Fruit fly (Drosophila melanogaster): ENCODE data around the gene Meics.

Meics gene

DNA sequence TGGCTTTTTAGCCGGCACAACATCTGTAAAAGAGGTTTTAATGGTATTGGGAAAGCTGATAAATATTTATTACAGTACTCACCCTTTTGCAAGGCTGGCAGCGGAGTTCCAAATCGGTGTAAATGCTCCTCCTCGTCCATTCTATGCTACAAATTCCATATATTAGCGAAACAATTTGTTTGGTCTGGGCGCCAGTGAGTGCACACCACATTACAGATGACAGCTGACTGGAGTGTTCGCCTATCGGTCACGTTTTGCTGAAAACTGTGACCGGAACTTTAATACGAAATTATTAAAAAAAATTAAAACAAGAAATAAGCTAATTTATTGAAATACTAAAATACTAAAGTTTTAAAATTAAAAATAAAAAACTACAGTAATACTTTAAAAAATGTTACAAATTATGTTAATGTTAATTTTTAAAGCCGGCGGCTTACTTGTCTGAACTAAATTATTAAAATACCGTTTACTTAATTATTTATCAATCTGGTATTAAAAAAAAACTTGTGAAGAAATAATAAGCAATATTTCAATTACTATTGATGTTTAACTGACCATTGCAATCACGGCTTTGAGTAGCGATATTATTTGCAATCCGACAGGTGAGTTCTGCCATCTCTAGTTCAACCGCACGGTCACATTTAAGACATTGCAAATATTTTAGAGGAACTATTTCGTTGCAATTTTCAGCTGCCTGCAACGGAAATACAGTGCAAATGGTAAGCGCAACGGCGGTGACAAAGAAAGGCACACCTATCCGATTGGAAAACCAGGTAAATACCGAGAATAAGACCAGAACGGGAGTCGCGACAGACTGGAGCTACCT lies 35.5 kb downstream of the Meics start, which contains the start of the genes CG8833 and DCTN1-p150 (continued):
- TF ChIP-seq sd (tag; optimal IDR thresholded peaks at IDR 0.05), result peak; percentile 47
- peak; percentile 48 for TF ChIP-seq lmd (GFP tag; IDR thresholded peaks at IDR 0.05)
- 0 out of 2 replicates have a peak, but pooled peaks have one; percentile 34 for TF ChIP-seq CG9215 (GFP tag; IDR thresholded peaks at IDR 0.05)
- no peak for TF ChIP-seq CG10147 (GFP tag; optimal IDR thresholded peaks at IDR 0.05)
- peak; percentile 37 for TF ChIP-seq CG1603 (tag; optimal IDR thresholded peaks at IDR 0.05)
- peak; percentile 41 for TF ChIP-seq odd (GFP tag; optimal IDR thresholded peaks at IDR 0.05)
- TF ChIP-seq Deaf1 (tag; optimal IDR thresholded peaks at IDR 0.05), result no peak
- TF ChIP-seq row (GFP tag; IDR thresholded peaks at IDR 0.05), result peak; percentile 86
- peak; percentile 32; the same call in 1 of the 3 replicates for TF ChIP-seq Doc3 (GFP tag; IDR thresholded peaks at IDR 0.05; ENCODE audit: partially characterized antibody)
- peak; percentile 4 for TF ChIP-seq CG12104 (GFP tag; optimal IDR thresholded peaks at IDR 0.05)
- TF ChIP-seq z (GFP tag; IDR thresholded peaks at IDR 0.05), result no peak
- peak; percentile 73 for TF ChIP-seq Xbp1 (GFP tag; optimal IDR thresholded peaks at IDR 0.05)
- TF ChIP-seq CG33213 (GFP tag; optimal IDR thresholded peaks at IDR 0.05), result peak; percentile 18
- TF ChIP-seq CG8924 (tag; optimal IDR thresholded peaks at IDR 0.05), result peak; percentile 28
- TF ChIP-seq ken (GFP tag; IDR thresholded peaks at IDR 0.05), result 0 out of 3 replicates have a peak, but pooled peaks have one; percentile 18
- TF ChIP-seq CG13287 (GFP tag; IDR thresholded peaks at IDR 0.05; ENCODE audit: partially characterized antibody), result peak; percentile 57
- TF ChIP-seq Hr3 (GFP tag; optimal IDR thresholded peaks at IDR 0.05), result peak; percentile 47
- peak; percentile 39; the same call in 1 of the 2 replicates for TF ChIP-seq CG3847 (GFP tag; IDR thresholded peaks at IDR 0.05)
- TF ChIP-seq lola (GFP tag; optimal IDR thresholded peaks at IDR 0.05), result peak in 1 of 3 experiments; percentile 44
- peak; percentile 29 for TF ChIP-seq CG15696 (tag; optimal IDR thresholded peaks at IDR 0.05)
- peak; percentile 55 for TF ChIP-seq CG2116 (GFP tag; optimal IDR thresholded peaks at IDR 0.05)
- TF ChIP-seq Dek (tag; optimal IDR thresholded peaks at IDR 0.05), result peak; percentile 23
- no peak for TF ChIP-seq crc (GFP tag; optimal IDR thresholded peaks at IDR 0.05)
- no peak for TF ChIP-seq Hey (tag; optimal IDR thresholded peaks at IDR 0.05)
- peak; percentile 9 for TF ChIP-seq CG18619 (GFP tag; optimal IDR thresholded peaks at IDR 0.05)
- TF ChIP-seq CG13775 (GFP tag; optimal IDR thresholded peaks at IDR 0.05), result peak; percentile 66
- peak; percentile 18 for TF ChIP-seq CG9876 (GFP tag; optimal IDR thresholded peaks at IDR 0.05)
- TF ChIP-seq Hsf (GFP tag; optimal IDR thresholded peaks at IDR 0.05), result peak; percentile 44
- TF ChIP-seq gce (GFP tag; IDR thresholded peaks at IDR 0.05), result 0 out of 3 replicates have a peak, but pooled peaks have one; percentile 24
- peak; percentile 15 for TF ChIP-seq pnt (GFP tag; optimal IDR thresholded peaks at IDR 0.05)
- peak; percentile 33 for TF ChIP-seq bab2 (GFP tag; optimal IDR thresholded peaks at IDR 0.05)
- peak; percentile 70 for TF ChIP-seq CG12391 (tag; optimal IDR thresholded peaks at IDR 0.05)
- TF ChIP-seq shn (GFP tag; optimal IDR thresholded peaks at IDR 0.05), result peak; percentile 30
- TF ChIP-seq CG18262 (tag; optimal IDR thresholded peaks at IDR 0.05), result peak; percentile 53
- 0 out of 2 replicates have a peak, but pooled peaks have one; percentile 29 for TF ChIP-seq Atf6 (GFP tag; IDR thresholded peaks at IDR 0.05)
- peak; percentile 34 for TF ChIP-seq trem (tag; optimal IDR thresholded peaks at IDR 0.05)
- peak; percentile 47 for TF ChIP-seq Bgb (GFP tag; IDR thresholded peaks at IDR 0.05; ENCODE audit: partially characterized antibody)
- peak; percentile 84 for TF ChIP-seq Med (GFP tag)
- no peak for TF ChIP-seq CG42726 (GFP tag; IDR thresholded peaks at IDR 0.05; ENCODE audit: partially characterized antibody)
- TF ChIP-seq lilli (GFP tag; optimal IDR thresholded peaks at IDR 0.05), result peak; percentile 74
- no peak for TF ChIP-seq prd (optimal IDR thresholded peaks at IDR 0.05)
- TF ChIP-seq prd (GFP tag; IDR thresholded peaks at IDR 0.05), result peak; percentile 45; the same call in 1 of the 3 replicates
- TF ChIP-seq CG1602 (GFP tag; optimal IDR thresholded peaks at IDR 0.05), result peak; percentile 44
- peak; percentile 31 for TF ChIP-seq PHDP (tag; optimal IDR thresholded peaks at IDR 0.05)
- TF ChIP-seq CG16815 (GFP tag; optimal IDR thresholded peaks at IDR 0.05), result peak; percentile 0
- TF ChIP-seq gsb-n (tag; optimal IDR thresholded peaks at IDR 0.05), result peak; percentile 14
- TF ChIP-seq CG31441 (GFP tag; IDR thresholded peaks at IDR 0.05), result peak; percentile 85
- TF ChIP-seq Abd-B (GFP tag; optimal IDR thresholded peaks at IDR 0.05), result peak; percentile 56

All from whole organism, embryonic.